Fruit fly (Drosophila melanogaster): Measurements from ENCODE around the gene CG44532.

CG44532 gene

dm6 chrX:9129436-9129835, 32.5 kb upstream of the CG44532 start (continued):
- TF ChIP-seq sens-2 (GFP tag; IDR thresholded peaks at IDR 0.05) (no peak), pzg (GFP tag; optimal IDR thresholded peaks at IDR 0.05) (no peak), CG4282 (GFP tag; optimal IDR thresholded peaks at IDR 0.05) (no peak), trem (tag; optimal IDR thresholded peaks at IDR 0.05) (no peak), emc (GFP tag; optimal IDR thresholded peaks at IDR 0.05) (no peak), p53 (GFP tag; optimal IDR thresholded peaks at IDR 0.05) (no peak), CG32532 (GFP tag; IDR thresholded peaks at IDR 0.05) (no peak), CG11398 (GFP tag; optimal IDR thresholded peaks at IDR 0.05) (no peak), inv (GFP tag; IDR thresholded peaks at IDR 0.05; ENCODE audit: partially characterized antibody) (no peak), cwo (GFP tag; optimal IDR thresholded peaks at IDR 0.05) (no peak), CG2199 (GFP tag; IDR thresholded peaks at IDR 0.05) (0 out of 3 replicates have a peak, but pooled peaks have one; percentile 22), Deaf1 (tag; optimal IDR thresholded peaks at IDR 0.05) (no peak), CG34422 (GFP tag; IDR thresholded peaks at IDR 0.05) (no peak), HLH3B (GFP tag; IDR thresholded peaks at IDR 0.05) (no peak), tap (tag; optimal IDR thresholded peaks at IDR 0.05) (no peak), CG10366 (GFP tag; IDR thresholded peaks at IDR 0.05) (no peak), cad (GFP tag; optimal IDR thresholded peaks at IDR 0.05) (peak; percentile 81), kay (GFP tag; optimal IDR thresholded peaks at IDR 0.05) (no peak), CG1603 (tag; optimal IDR thresholded peaks at IDR 0.05) (no peak), bigmax (GFP tag; optimal IDR thresholded peaks at IDR 0.05) (no peak), zen (tag; optimal IDR thresholded peaks at IDR 0.05) (peak; percentile 42), CG12659 (GFP tag; optimal IDR thresholded peaks at IDR 0.05) (no peak), slbo (GFP tag; IDR thresholded peaks at IDR 0.05) (no peak), zf30C (GFP tag; optimal IDR thresholded peaks at IDR 0.05) (peak; percentile 73), Dip3 (GFP tag; optimal IDR thresholded peaks at IDR 0.05) (no peak), wdn (GFP tag; IDR thresholded peaks at IDR 0.05) (no peak), MTF-1 (GFP tag; optimal IDR thresholded peaks at IDR 0.05; ENCODE audit: borderline replicate concordance) (no peak), Spps (tag; optimal IDR thresholded peaks at IDR 0.05) (no peak), grau (tag; optimal IDR thresholded peaks at IDR 0.05) (peak; percentile 1), CG15269 (tag; optimal IDR thresholded peaks at IDR 0.05) (no peak), tll (GFP tag; optimal IDR thresholded peaks at IDR 0.05) (peak in 1 of 2 experiments; percentile 81), ewg (GFP tag; optimal IDR thresholded peaks at IDR 0.05) (no peak), hth (optimal IDR thresholded peaks at IDR 0.05) (no peak)

DNA sequence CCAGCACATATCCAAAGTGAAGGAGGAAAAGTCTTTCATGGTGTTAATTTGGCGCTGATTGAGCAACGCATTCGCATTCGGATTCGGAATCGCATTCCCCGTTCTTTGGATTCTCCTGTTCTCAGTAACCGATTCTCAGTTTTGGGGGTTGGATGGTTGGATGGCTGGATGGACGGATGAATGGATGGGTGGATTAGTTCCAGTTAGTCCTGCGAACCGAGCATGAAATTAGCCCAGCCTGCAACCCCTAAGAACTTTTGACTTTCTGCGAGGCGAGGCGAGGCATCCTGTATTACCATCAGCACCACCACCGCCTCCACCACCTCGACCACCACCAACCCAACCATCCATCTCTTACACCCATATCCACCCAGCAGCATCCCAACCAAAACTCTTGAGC, 31.6 kb upstream of the CG44532 start:
- TF ChIP-seq Eip74EF (GFP tag; optimal IDR thresholded peaks at IDR 0.05) = no peak
- peak; percentile 11 for TF ChIP-seq abd-A (tag; optimal IDR thresholded peaks at IDR 0.05)
- no peak for TF ChIP-seq ATbp (GFP tag; optimal IDR thresholded peaks at IDR 0.05)
- TF ChIP-seq CG18262 (tag; optimal IDR thresholded peaks at IDR 0.05) = no peak
- no peak for TF ChIP-seq Ada2b (GFP tag; IDR thresholded peaks at IDR 0.05)
- no peak for TF ChIP-seq CG31365 (tag; optimal IDR thresholded peaks at IDR 0.05)
- TF ChIP-seq pros (GFP tag; optimal IDR thresholded peaks at IDR 0.05) = peak; percentile 91
- no peak for TF ChIP-seq CG3065 (GFP tag; optimal IDR thresholded peaks at IDR 0.05)
- TF ChIP-seq repo (GFP tag; optimal IDR thresholded peaks at IDR 0.05) = no peak
- TF ChIP-seq ems (GFP tag; optimal IDR thresholded peaks at IDR 0.05) = no peak
- no peak for TF ChIP-seq gcm2 (GFP tag; optimal IDR thresholded peaks at IDR 0.05)
- no peak for TF ChIP-seq CG5245 (GFP tag; optimal IDR thresholded peaks at IDR 0.05)
- peak; percentile 78 for TF ChIP-seq gsb-n (tag; optimal IDR thresholded peaks at IDR 0.05)
- TF ChIP-seq Blimp-1 (GFP tag; optimal IDR thresholded peaks at IDR 0.05) = no peak
- TF ChIP-seq Myb (GFP tag; optimal IDR thresholded peaks at IDR 0.05) = no peak
- no peak for TF ChIP-seq ken (GFP tag; IDR thresholded peaks at IDR 0.05)
- no peak for TF ChIP-seq tio (GFP tag; optimal IDR thresholded peaks at IDR 0.05)
- no peak for TF ChIP-seq CG4730 (GFP tag; IDR thresholded peaks at IDR 0.05)
- TF ChIP-seq CG11695 (GFP tag; IDR thresholded peaks at IDR 0.05) = no peak
- peak; percentile 53 for TF ChIP-seq CG5180 (GFP tag; optimal IDR thresholded peaks at IDR 0.05)
